Fruit fly (Drosophila melanogaster) whole organism, embryonic: Measurements from ENCODE around the gene dlp.

ENCODE experiments used
- Awh ChIP-seq: fragments of 200-800 bp; sonication (Bioruptor generic); IDR thresholded peaks from 2 replicates; pipeline ENCODE4, ENCODE4 v1.3.6; 2022; ENCODE audit warnings: missing biosample characterization, missing genetic modification characterization
- CG10431 ChIP-seq: fragments of 200-800 bp; sonication (Bioruptor generic); optimal IDR thresholded peaks from 3 replicates; lab custom pipeline; 2018; ENCODE audit warnings: missing biosample characterization, mild to moderate bottlenecking, missing genetic modification characterization
- CG10543 ChIP-seq: fragments of 200-800 bp; sonication (Bioruptor generic); optimal IDR thresholded peaks from 3 replicates; lab custom pipeline; 2017; ENCODE audit warnings: missing biosample characterization, mild to moderate bottlenecking, missing genetic modification characterization, moderate library complexity
- CG1233 ChIP-seq: fragments of 200-800 bp; sonication (Bioruptor generic); optimal IDR thresholded peaks from 4 replicates; lab custom pipeline; 2018; ENCODE audit warnings: missing biosample characterization, mild to moderate bottlenecking, missing genetic modification characterization
- CG12942 ChIP-seq: fragments of 200-800 bp; sonication (Bioruptor generic); optimal IDR thresholded peaks from 3 replicates; lab custom pipeline; 2016; ENCODE audit warnings: missing biosample characterization, missing genetic modification characterization
- CG15601 ChIP-seq: fragments of 200-800 bp; sonication (Bioruptor generic); optimal IDR thresholded peaks from 3 replicates; lab custom pipeline; 2019; ENCODE audit warnings: missing biosample characterization, mild to moderate bottlenecking, missing genetic modification characterization, moderate library complexity
- CG17361 ChIP-seq: fragments of 200-800 bp; sonication (Bioruptor generic); IDR thresholded peaks from 3 replicates; pipeline ENCODE4 v1.3.6; 2022; ENCODE audit warnings: missing biosample characterization, missing genetic modification characterization
- CG17612 ChIP-seq: fragments of 200-800 bp; sonication (Bioruptor generic); IDR thresholded peaks from 2 replicates; pipeline ENCODE4 v1.3.6; 2022; ENCODE audit warnings: missing biosample characterization, missing genetic modification characterization
- CG17829 ChIP-seq: fragments of 200-800 bp; optimal IDR thresholded peaks from 2 replicates; lab custom pipeline; 2019; ENCODE audit warnings: missing biosample characterization, mild to moderate bottlenecking, missing genetic modification characterization, moderate library complexity
- CG18011 ChIP-seq: fragments of 200-800 bp; sonication (Bioruptor generic); optimal IDR thresholded peaks from 2 replicates; lab custom pipeline; 2017; ENCODE audit warnings: missing biosample characterization, missing genetic modification characterization, mild to moderate bottlenecking, moderate library complexity, missing genotype
- CG31388 ChIP-seq: fragments of 200-800 bp; sonication (Bioruptor generic); optimal IDR thresholded peaks from 2 replicates; lab custom pipeline; 2016; ENCODE audit warnings: missing biosample characterization, missing genetic modification characterization
- CG4820 ChIP-seq: fragments of 200-800 bp; sonication (Bioruptor generic); optimal IDR thresholded peaks from 3 replicates; lab custom pipeline; 2016; ENCODE audit warnings: missing biosample characterization, missing genetic modification characterization
- CG7556 ChIP-seq: fragments of 200-800 bp; sonication (Bioruptor generic); optimal IDR thresholded peaks from 2 replicates; lab custom pipeline; 2017; ENCODE audit warnings: missing biosample characterization, mild to moderate bottlenecking, missing genetic modification characterization
- CG7839 ChIP-seq: fragments of 200-800 bp; sonication (Bioruptor generic); optimal IDR thresholded peaks from 3 replicates; lab custom pipeline; 2018; ENCODE audit warnings: missing biosample characterization, mild to moderate bottlenecking, missing genetic modification characterization, moderate library complexity
- CG8089 ChIP-seq: fragments of 200-800 bp; sonication (Bioruptor generic); optimal IDR thresholded peaks from 3 replicates; lab custom pipeline; 2016; ENCODE audit warnings: missing biosample characterization, missing genetic modification characterization
- Camta ChIP-seq: fragments of 200-800 bp; sonication (Bioruptor generic); optimal IDR thresholded peaks from 2 replicates; lab custom pipeline; 2016; ENCODE audit warnings: missing biosample characterization, missing genetic modification characterization
- Chrac-16 ChIP-seq: fragments of 200-800 bp; sonication (Bioruptor generic); optimal IDR thresholded peaks from 3 replicates; lab custom pipeline; 2016; ENCODE audit warnings: missing biosample characterization, missing genetic modification characterization
- Dll ChIP-seq: fragments of 200-800 bp; sonication (Bioruptor generic); IDR thresholded peaks from 4 replicates; pipeline ENCODE4 v1.3.6; 2022; ENCODE audit warnings: missing biosample characterization, missing genetic modification characterization; ENCODE audit not compliant: partially characterized antibody
- Dp ChIP-seq: fragments of 200-800 bp; sonication (Bioruptor generic); optimal IDR thresholded peaks from 2 replicates; lab custom pipeline; 2018; ENCODE audit warnings: missing biosample characterization, mild to moderate bottlenecking, missing genetic modification characterization, moderate library complexity
- E2f1 ChIP-seq: fragments of 200-800 bp; sonication (Bioruptor generic); IDR thresholded peaks from 2 replicates; pipeline ENCODE4 v1.3.6; 2022; ENCODE audit warnings: missing biosample characterization, missing genetic modification characterization
- E2f2 ChIP-seq: fragments of 200-800 bp; sonication (Bioruptor generic); IDR thresholded peaks from 2 replicates; pipeline ENCODE4 v1.3.6; 2022; ENCODE audit warnings: missing biosample characterization, missing genetic modification characterization
- Ets97D ChIP-seq: fragments of 200-800 bp; sonication (Bioruptor generic); optimal IDR thresholded peaks from 3 replicates; lab custom pipeline; 2016; ENCODE audit warnings: missing biosample characterization, missing genetic modification characterization
- HLH3B ChIP-seq: fragments of 200-800 bp; sonication (Bioruptor generic); IDR thresholded peaks from 2 replicates; pipeline ENCODE4 v1.3.6; 2022; ENCODE audit warnings: missing biosample characterization, missing genetic modification characterization
- Hand ChIP-seq: fragments of 200-800 bp; sonication (Bioruptor generic); optimal IDR thresholded peaks from 2 replicates; lab custom pipeline; 2017; ENCODE audit warnings: mild to moderate bottlenecking, missing biosample characterization, missing genetic modification reagents, missing genetic modification characterization
- Hsf ChIP-seq: fragments of 200-800 bp; sonication (Bioruptor generic); optimal IDR thresholded peaks from 3 replicates; lab custom pipeline; 2016; ENCODE audit warnings: missing biosample characterization, missing genetic modification characterization
- Max ChIP-seq: fragments of 200-800 bp; sonication (Bioruptor generic); optimal IDR thresholded peaks from 2 replicates; lab custom pipeline; 2016; ENCODE audit warnings: missing biosample characterization, mild to moderate bottlenecking, missing genetic modification characterization
- Neu2 ChIP-seq: fragments of 200-800 bp; sonication (Bioruptor generic); optimal IDR thresholded peaks from 3 replicates; lab custom pipeline; 2016; ENCODE audit warnings: missing biosample characterization, missing genetic modification characterization, borderline replicate concordance
- Opbp ChIP-seq: fragments of 200-800 bp; sonication (Bioruptor generic); IDR thresholded peaks from 3 replicates; pipeline ENCODE4 v1.3.6; 2022; ENCODE audit warnings: missing biosample characterization, missing genetic modification characterization; ENCODE audit not compliant: partially characterized antibody
- Poxn ChIP-seq: fragments of 200-800 bp; sonication (Bioruptor generic); IDR thresholded peaks from 2 replicates; pipeline ENCODE4 v1.3.6; 2022; ENCODE audit warnings: missing biosample characterization, missing genetic modification characterization
- Six4 ChIP-seq: fragments of 200-800 bp; sonication (Bioruptor generic); optimal IDR thresholded peaks from 2 replicates; lab custom pipeline; 2016; ENCODE audit warnings: missing biosample characterization, missing genetic modification characterization
- TFAM ChIP-seq: fragments of 200-800 bp; sonication (Bioruptor generic); optimal IDR thresholded peaks from 2 replicates; lab custom pipeline; 2017; ENCODE audit warnings: missing biosample characterization, missing genetic modification characterization, inconsistent platforms
- az2 ChIP-seq: fragments of 200-800 bp; sonication (Bioruptor generic); optimal IDR thresholded peaks from 3 replicates; lab custom pipeline; 2016; ENCODE audit warnings: missing biosample characterization, missing genetic modification characterization
- chif ChIP-seq, 2 experiments: fragments of 200-800 bp; sonication (Bioruptor generic); optimal IDR thresholded peaks; 3 replicates each; lab custom pipeline; 2016; ENCODE audit warnings: missing biosample characterization in 2 of 2, missing genetic modification characterization in 2 of 2
- chn ChIP-seq: fragments of 200-800 bp; sonication (Bioruptor generic); optimal IDR thresholded peaks from 2 replicates; lab custom pipeline; 2016; ENCODE audit warnings: missing biosample characterization, missing genetic modification characterization
- ci ChIP-seq: fragments of 200-800 bp; sonication (Bioruptor generic); IDR thresholded peaks from 3 replicates; pipeline ENCODE4 v1.3.6; 2022; ENCODE audit warnings: missing biosample characterization, missing genetic modification characterization
- corto ChIP-seq: fragments of 200-800 bp; sonication (Bioruptor generic); optimal IDR thresholded peaks from 2 replicates; lab custom pipeline; 2016; ENCODE audit warnings: missing biosample characterization, mild to moderate bottlenecking, missing genetic modification characterization, moderate library complexity
- dmrt99B ChIP-seq: fragments of 200-800 bp; sonication (Bioruptor generic); optimal IDR thresholded peaks from 2 replicates; lab custom pipeline; 2018; ENCODE audit warnings: missing biosample characterization, mild to moderate bottlenecking, missing genetic modification characterization, moderate library complexity
- gce ChIP-seq: fragments of 200-800 bp; sonication (Bioruptor generic); IDR thresholded peaks from 3 replicates; pipeline ENCODE4 v1.3.6; 2022; ENCODE audit warnings: missing biosample characterization, missing genetic modification characterization
- grau ChIP-seq: fragments of 200-800 bp; optimal IDR thresholded peaks from 3 replicates; lab custom pipeline; 2019; ENCODE audit warnings: missing biosample characterization, mild to moderate bottlenecking, missing genetic modification characterization, moderate library complexity
- ham ChIP-seq: fragments of 200-800 bp; sonication (Bioruptor generic); IDR thresholded peaks from 2 replicates; pipeline ENCODE4 v1.3.6; 2022; ENCODE audit warnings: missing biosample characterization, missing genetic modification characterization
- kni ChIP-seq: fragments of 200-800 bp; sonication (Bioruptor generic); optimal IDR thresholded peaks from 3 replicates; lab custom pipeline; 2017; ENCODE audit warnings: mild to moderate bottlenecking, missing biosample characterization, missing genetic modification reagents, missing genetic modification characterization
- nmo ChIP-seq: fragments of 200-800 bp; sonication (Bioruptor generic); optimal IDR thresholded peaks from 2 replicates; lab custom pipeline; 2018; ENCODE audit warnings: missing biosample characterization, mild to moderate bottlenecking, missing genetic modification characterization, moderate library complexity
- peb ChIP-seq: fragments of 200-800 bp; sonication (Bioruptor generic); IDR thresholded peaks from 2 replicates; pipeline ENCODE4 v1.3.6; 2022; ENCODE audit warnings: missing biosample characterization, missing genetic modification characterization
- pho ChIP-seq: fragments of 200-800 bp; sonication (Bioruptor generic); optimal IDR thresholded peaks from 2 replicates; lab custom pipeline; 2016; ENCODE audit warnings: missing biosample characterization, missing genetic modification characterization
- prd ChIP-seq, 3 experiments: fragments of >200 bp in 2 of 3; fragments of 200-800 bp in 1 of 3; sonication (Bioruptor generic) in 1 of 3; optimal IDR thresholded peaks in 2 of 3; IDR thresholded peaks in 1 of 3; 2 replicates in 2 of 3; 3 replicates in 1 of 3; pipeline versions ENCODE4 v1.3.6 to Lab custom; 2017 to 2022; ENCODE audit warnings: missing biosample characterization in 1 of 3, missing genetic modification characterization in 1 of 3
- pum ChIP-seq: fragments of 200-800 bp; sonication (Bioruptor generic); optimal IDR thresholded peaks from 2 replicates; lab custom pipeline; 2016; ENCODE audit warnings: missing biosample characterization, missing genetic modification characterization
- salm ChIP-seq: fragments of 200-800 bp; sonication (Bioruptor generic); optimal IDR thresholded peaks from 2 replicates; lab custom pipeline; 2018; ENCODE audit warnings: missing biosample characterization, mild to moderate bottlenecking, missing genetic modification characterization
- sima ChIP-seq: fragments of 200-800 bp; sonication (Bioruptor generic); optimal IDR thresholded peaks from 2 replicates; lab custom pipeline; 2016; ENCODE audit warnings: missing biosample characterization, missing genetic modification characterization
- slbo ChIP-seq: fragments of 200-800 bp; sonication (Bioruptor generic); IDR thresholded peaks from 2 replicates; pipeline ENCODE4 v1.3.6; 2022; ENCODE audit warnings: missing biosample characterization, missing genetic modification characterization
- sna ChIP-seq: fragments of 200-800 bp; sonication (Bioruptor generic); IDR thresholded peaks from 2 replicates; pipeline ENCODE4 v1.3.6; 2022; ENCODE audit warnings: missing biosample characterization, missing genetic modification characterization; ENCODE audit not compliant: partially characterized antibody
- vvl ChIP-seq: fragments of 200-800 bp; sonication (Bioruptor generic); IDR thresholded peaks from 2 replicates; pipeline ENCODE4 v1.3.6; 2022; ENCODE audit warnings: missing biosample characterization, missing genetic modification characterization

Gene dlp

DNA sequence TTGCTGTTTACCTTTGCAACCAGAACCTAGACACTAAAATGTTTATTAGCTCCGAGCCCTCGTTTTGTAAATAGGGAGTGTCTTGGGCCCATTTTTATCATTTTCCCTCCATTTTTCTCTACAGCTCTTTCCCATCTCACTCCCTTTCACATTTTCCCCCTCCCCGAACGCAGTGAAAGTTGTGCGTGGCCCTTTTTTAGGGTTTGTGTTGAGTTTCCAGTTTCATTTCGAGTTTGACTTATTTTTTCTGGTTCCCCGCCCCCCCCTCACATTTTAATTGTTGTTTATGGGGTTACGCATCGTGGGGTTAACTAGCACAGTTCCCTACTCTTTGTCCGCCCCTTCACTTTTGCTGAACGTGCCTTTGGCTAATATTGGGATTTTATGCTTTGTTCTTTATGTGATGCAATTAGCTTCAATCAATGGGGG, 6.8 kb upstream of the dlp start (continued):
- no peak for TF ChIP-seq grau (tag; lab: Kevin White, UChicago)
- TF ChIP-seq sima (GFP tag; lab: Kevin White, UChicago), result no peak
- TF ChIP-seq prd (optimal IDR thresholded peaks at IDR 0.05; lab: Kevin White, UChicago), result no peak
- no peak for TF ChIP-seq prd (GFP tag; IDR thresholded peaks at IDR 0.05; lab: Robert Waterston, UW)
- TF ChIP-seq HLH3B, result peak; percentile 11; the same call in 1 of the 2 replicates
- TF ChIP-seq Dp (GFP tag; lab: Kevin White, UChicago), result no peak
- no peak for TF ChIP-seq gce (GFP tag; lab: Robert Waterston, UW)
- no peak for TF ChIP-seq ham (GFP tag; lab: Robert Waterston, UW)
- no peak for TF ChIP-seq CG7839 (tag; lab: Kevin White, UChicago)
- no peak for TF ChIP-seq pho (GFP tag; lab: Kevin White, UChicago)
- no peak for TF ChIP-seq CG17361 (GFP tag; lab: Robert Waterston, UW)
- TF ChIP-seq CG10543 (GFP tag; lab: Kevin White, UChicago), result no peak
- TF ChIP-seq E2f1, result no peak
- TF ChIP-seq chn, result no peak
- TF ChIP-seq vvl (GFP tag; lab: Robert Waterston, UW), result peak; percentile 46; the same call in 1 of the 2 replicates
- TF ChIP-seq salm (tag; lab: Kevin White, UChicago), result no peak
- TF ChIP-seq Max (GFP tag; lab: Kevin White, UChicago), result no peak
- no peak for TF ChIP-seq nmo
- no peak for TF ChIP-seq corto (GFP tag; lab: Kevin White, UChicago)
- no peak for TF ChIP-seq CG31388
- no peak for TF ChIP-seq Neu2 (GFP tag; lab: Kevin White, UChicago)
- TF ChIP-seq Poxn (GFP tag; lab: Robert Waterston, UW), result no peak
- no peak for TF ChIP-seq CG17829 (tag; lab: Kevin White, UChicago)
- no peak for TF ChIP-seq Dll (GFP tag; lab: Robert Waterston, UW)
- TF ChIP-seq TFAM, result no peak
- no peak for TF ChIP-seq sna (GFP tag; lab: Robert Waterston, UW)
- no peak for TF ChIP-seq dmrt99B (tag; lab: Kevin White, UChicago)
- no peak for TF ChIP-seq Chrac-16 (GFP tag; lab: Kevin White, UChicago)
- no peak for TF ChIP-seq Six4 (GFP tag; lab: Kevin White, UChicago)
- no peak for TF ChIP-seq CG18011 (GFP tag; lab: Kevin White, UChicago)
- TF ChIP-seq kni (GFP tag; lab: Kevin White, UChicago), result peak; percentile 94
- TF ChIP-seq CG17612 (GFP tag; lab: Robert Waterston, UW), result no peak
- TF ChIP-seq Awh (GFP tag; lab: Robert Waterston, UW), result peak; percentile 87
- no peak for TF ChIP-seq E2f2 (GFP tag; lab: Robert Waterston, UW)
- no peak for TF ChIP-seq Opbp
- TF ChIP-seq az2 (GFP tag; lab: Kevin White, UChicago), result no peak
- TF ChIP-seq chif (GFP tag; optimal IDR thresholded peaks at IDR 0.05; lab: Kevin White, UChicago), result no peak
- TF ChIP-seq peb (GFP tag; lab: Robert Waterston, UW), result no peak
- no peak for TF ChIP-seq Hand (GFP tag; lab: Kevin White, UChicago)
- TF ChIP-seq Ets97D (GFP tag; lab: Kevin White, UChicago), result no peak
- no peak for TF ChIP-seq CG7556 (GFP tag; lab: Kevin White, UChicago)
- no peak for TF ChIP-seq Camta (GFP tag; lab: Kevin White, UChicago)
- no peak for TF ChIP-seq slbo (GFP tag; lab: Robert Waterston, UW)
- TF ChIP-seq CG1233 (GFP tag; lab: Kevin White, UChicago), result no peak
- peak; percentile 66 for TF ChIP-seq ci (GFP tag; lab: Robert Waterston, UW)
- no peak for TF ChIP-seq Hsf (GFP tag; lab: Kevin White, UChicago)
- TF ChIP-seq CG4820 (GFP tag; lab: Kevin White, UChicago), result no peak
- TF ChIP-seq CG12942 (GFP tag; lab: Kevin White, UChicago), result no peak
- peak; percentile 55 for TF ChIP-seq CG15601 (tag; lab: Kevin White, UChicago)
- no peak for TF ChIP-seq CG8089 (GFP tag; lab: Kevin White, UChicago)
- no peak for TF ChIP-seq pum (GFP tag; lab: Kevin White, UChicago)
- TF ChIP-seq CG10431 (GFP tag; lab: Kevin White, UChicago), result peak; percentile 17
